Worm (Caenorhabditis elegans): ENCODE results near the gene clec-185.
A peak's percentile ranks its signal among the peaks of the same experiment; 100 is the strongest.

clec-185 gene

DNA sequence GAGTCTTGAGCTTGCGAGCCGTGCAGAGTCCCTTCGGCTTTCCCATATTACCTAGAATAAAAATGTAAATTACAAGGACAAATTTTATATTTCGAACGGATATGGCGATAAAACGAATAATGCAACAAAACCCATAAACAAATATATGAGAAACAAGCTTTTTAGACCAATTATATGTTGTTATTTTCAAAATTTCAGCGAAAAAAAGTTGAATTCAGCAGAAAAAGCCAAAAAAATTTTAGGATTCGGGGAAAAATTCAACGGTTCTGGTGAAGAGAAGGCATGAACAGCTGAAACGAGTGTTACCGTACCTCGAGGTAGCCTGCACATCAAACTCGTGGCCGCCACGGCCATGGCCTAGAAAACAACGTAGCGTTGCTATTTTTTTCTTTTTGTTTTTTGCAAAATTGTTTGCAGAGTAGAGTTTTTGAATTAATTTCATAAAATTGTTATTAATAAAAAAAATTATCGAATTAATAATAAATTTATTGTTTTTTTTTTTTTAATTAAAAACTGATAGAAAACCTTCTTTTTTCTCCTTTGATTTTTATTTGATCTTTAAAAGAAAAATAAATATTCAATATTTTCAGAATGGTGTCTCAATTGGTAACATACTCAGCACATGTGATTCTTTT, 47.3 kb upstream of the clec-185 start, which contains the start of the genes rps-23 and dpm-3 (continued):
- TF ChIP-seq unc-42 (tag; optimal IDR thresholded peaks at IDR 0.05) (peak; percentile 69), ceh-2 (tag; optimal IDR thresholded peaks at IDR 0.05) (peak; percentile 90), nfya-1 (tag; optimal IDR thresholded peaks at IDR 0.05) (peak; percentile 90), pax-1 (tag; optimal IDR thresholded peaks at IDR 0.05) (peak; percentile 69), ets-4 (tag; optimal IDR thresholded peaks at IDR 0.05) (peak; percentile 93), unc-3 (GFP tag; conservative IDR thresholded peaks at IDR 0.05) (0 out of 2 replicates have a peak, but pooled peaks have one; percentile 22), unc-3 (tag; optimal IDR thresholded peaks at IDR 0.05) (no peak), ceh-31 (tag; optimal IDR thresholded peaks at IDR 0.05) (peak; percentile 95), ceh-30 (tag; optimal IDR thresholded peaks at IDR 0.05) (peak; percentile 13), che-1 (tag; optimal IDR thresholded peaks at IDR 0.05) (peak; percentile 26), sox-4 (tag; optimal IDR thresholded peaks at IDR 0.05) (no peak), C08G9.2 (tag; optimal IDR thresholded peaks at IDR 0.05) (peak; percentile 92), K02D7.2 (tag; optimal IDR thresholded peaks at IDR 0.05) (no peak), nhr-11 (tag; optimal IDR thresholded peaks at IDR 0.05) (no peak), tbx-7 (tag; optimal IDR thresholded peaks at IDR 0.05) (peak; percentile 64), madf-2 (tag; optimal IDR thresholded peaks at IDR 0.05) (peak; percentile 72), eyg-1 (tag; optimal IDR thresholded peaks at IDR 0.05) (peak; percentile 19), zip-5 (tag; optimal IDR thresholded peaks at IDR 0.05) (peak; percentile 94), odd-2 (tag; optimal IDR thresholded peaks at IDR 0.05) (no peak), ztf-16 (tag; optimal IDR thresholded peaks at IDR 0.05) (peak; percentile 38), hlh-30 (tag; optimal IDR thresholded peaks at IDR 0.05; ENCODE audit: insufficient read depth) (peak; percentile 69), ceh-14 (tag; optimal IDR thresholded peaks at IDR 0.05) (peak; percentile 35), elt-4 (tag; optimal IDR thresholded peaks at IDR 0.05) (no peak), fkh-10 (GFP tag; optimal IDR thresholded peaks at IDR 0.05) (no peak), ttx-3 (tag; optimal IDR thresholded peaks at IDR 0.05) (peak; percentile 36), mec-3 (tag; optimal IDR thresholded peaks at IDR 0.05; ENCODE audit: borderline replicate concordance) (no peak), pat-9 (tag; optimal IDR thresholded peaks at IDR 0.05) (no peak)

DNA sequence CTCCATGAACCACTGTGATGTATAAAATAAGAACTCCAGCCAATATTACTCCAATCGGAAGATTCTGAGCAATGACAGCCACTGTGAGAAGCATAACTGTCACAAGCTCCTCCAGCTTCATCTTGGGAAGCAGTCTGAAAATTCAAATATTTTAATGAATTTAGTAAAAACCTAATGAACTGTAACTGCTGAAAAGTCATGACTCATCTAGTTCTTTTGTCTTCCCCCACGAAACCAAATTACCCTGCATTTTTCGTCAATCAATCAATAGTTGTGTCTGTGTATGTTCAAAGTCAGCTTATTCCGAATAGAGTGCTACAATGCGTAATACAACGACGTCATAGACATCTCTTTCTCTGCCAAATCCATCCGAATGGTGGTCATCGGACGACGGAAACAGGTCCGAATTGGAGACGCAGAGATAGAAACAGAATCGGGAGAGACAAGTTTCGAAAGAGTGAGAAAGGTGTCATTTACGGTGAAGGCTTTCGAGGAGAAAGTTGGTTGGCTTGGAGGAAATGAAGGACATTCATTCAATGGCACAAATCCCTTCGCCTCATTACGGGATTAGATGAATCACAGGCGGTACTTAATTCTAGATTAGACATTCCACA, 41.7 kb upstream of the clec-185 start:
- TF ChIP-seq elt-2 (tag; optimal IDR thresholded peaks at IDR 0.05) (no peak), nfya-1 (tag; optimal IDR thresholded peaks at IDR 0.05) (peak; percentile 20), ceh-31 (tag; optimal IDR thresholded peaks at IDR 0.05) (peak; percentile 19), ceh-14 (tag; optimal IDR thresholded peaks at IDR 0.05) (no peak), Y22D7AL.16 (tag; optimal IDR thresholded peaks at IDR 0.05) (no peak), zip-5 (tag; optimal IDR thresholded peaks at IDR 0.05) (no peak), dve-1 (tag; optimal IDR thresholded peaks at IDR 0.05) (no peak), ref-2 (tag; optimal IDR thresholded peaks at IDR 0.05) (peak; percentile 54), elt-4 (tag; optimal IDR thresholded peaks at IDR 0.05) (no peak), ceh-18 (tag; optimal IDR thresholded peaks at IDR 0.05) (no peak)

DNA sequence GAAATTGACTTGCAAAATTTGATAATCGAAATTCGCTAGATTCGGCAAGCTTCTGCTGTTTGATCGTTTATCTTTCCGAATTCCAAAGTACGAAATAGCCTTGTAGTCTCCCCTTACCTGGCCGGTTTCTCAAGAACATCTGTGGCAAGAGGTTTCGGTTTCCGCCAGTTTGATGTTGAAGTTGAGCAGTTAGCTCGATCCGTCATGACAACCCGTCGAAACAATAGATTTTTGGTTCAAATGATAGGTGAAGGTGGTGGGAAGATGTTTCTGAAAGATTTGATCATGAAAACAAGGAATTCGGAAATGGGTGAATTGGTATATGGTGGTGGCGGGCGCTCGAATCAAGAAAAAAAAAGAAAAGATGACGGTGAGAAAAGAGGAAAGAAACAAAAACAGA, 40.0 kb upstream of the clec-185 start, which contains the start of gene acs-20:
acs-20 (minus strand) TSS at position 270 of the 400 bp plus-strand sequence.
- TF ChIP-seq fkh-10 (GFP tag; optimal IDR thresholded peaks at IDR 0.05) (no peak), ceh-48 (tag; optimal IDR thresholded peaks at IDR 0.05) (no peak), Y22D7AL.16 (tag; optimal IDR thresholded peaks at IDR 0.05) (no peak), ceh-14 (tag; optimal IDR thresholded peaks at IDR 0.05) (no peak), hlh-30 (tag; optimal IDR thresholded peaks at IDR 0.05; ENCODE audit: insufficient read depth) (no peak), K09A11.1 (tag; optimal IDR thresholded peaks at IDR 0.05; ENCODE audit: insufficient read depth) (no peak), ztf-16 (tag; optimal IDR thresholded peaks at IDR 0.05) (no peak), lin-11 (tag; optimal IDR thresholded peaks at IDR 0.05) (no peak), unc-86 (tag; optimal IDR thresholded peaks at IDR 0.05) (no peak)

Measured in whole organism, late embryonic.